Fruit fly (Drosophila melanogaster) whole organism, embryonic: ENCODE measurements around the gene CG2120.

Experiments
- Blimp-1 ChIP-seq: fragments of 200-800 bp; sonication (Bioruptor generic); optimal IDR thresholded peaks from 3 replicates; lab custom pipeline; 2018; ENCODE audit warnings: missing biosample characterization, missing genetic modification characterization, mild to moderate bottlenecking, moderate library complexity, missing genetic modification reagents
- CG10979 ChIP-seq: fragments of 200-800 bp; sonication (Bioruptor generic); optimal IDR thresholded peaks from 2 replicates; lab custom pipeline; 2018; ENCODE audit warnings: missing biosample characterization, mild to moderate bottlenecking, missing genetic modification characterization, moderate library complexity
- CG11093 ChIP-seq: fragments of 200-800 bp; sonication (Bioruptor generic); IDR thresholded peaks from 3 replicates; pipeline ENCODE4 v1.3.6; 2022; ENCODE audit warnings: missing biosample characterization, missing genetic modification characterization
- CG11247 ChIP-seq: fragments of 200-800 bp; sonication (Bioruptor generic); IDR thresholded peaks from 2 replicates; pipeline ENCODE4 v1.3.6; 2022; ENCODE audit warnings: missing biosample characterization, missing genetic modification characterization
- CG14014 ChIP-seq: fragments of 200-800 bp; sonication (Bioruptor generic); IDR thresholded peaks from 2 replicates; pipeline ENCODE4 v1.3.6; 2022; ENCODE audit warnings: missing biosample characterization, missing genetic modification characterization
- CG17802 ChIP-seq: fragments of 200-800 bp; sonication (Bioruptor generic); optimal IDR thresholded peaks from 2 replicates; lab custom pipeline; 2018; ENCODE audit warnings: missing biosample characterization, mild to moderate bottlenecking, missing genetic modification characterization, moderate library complexity
- CG18262 ChIP-seq: fragments of 200-800 bp; optimal IDR thresholded peaks from 3 replicates; lab custom pipeline; 2019; ENCODE audit warnings: missing biosample characterization, mild to moderate bottlenecking, missing genetic modification characterization, moderate library complexity
- CG2129 ChIP-seq: fragments of 200-800 bp; sonication (Bioruptor generic); IDR thresholded peaks from 2 replicates; pipeline ENCODE4 v1.3.6; 2022; ENCODE audit warnings: missing biosample characterization, missing genetic modification characterization; ENCODE audit not compliant: partially characterized antibody
- CG31224 ChIP-seq: fragments of 200-800 bp; sonication (Bioruptor generic); IDR thresholded peaks from 2 replicates; pipeline ENCODE4 v1.3.6; 2022; ENCODE audit warnings: missing biosample characterization, missing genetic modification characterization
- CG31388 ChIP-seq: fragments of 200-800 bp; sonication (Bioruptor generic); optimal IDR thresholded peaks from 2 replicates; lab custom pipeline; 2016; ENCODE audit warnings: missing biosample characterization, missing genetic modification characterization
- CG34422 ChIP-seq: fragments of 200-800 bp; sonication (Bioruptor generic); IDR thresholded peaks from 3 replicates; pipeline ENCODE4 v1.3.6; 2022; ENCODE audit warnings: missing biosample characterization, missing genetic modification characterization
- CG3847 ChIP-seq: fragments of 200-800 bp; sonication (Bioruptor generic); IDR thresholded peaks from 2 replicates; pipeline ENCODE4 v1.3.6; 2022; ENCODE audit warnings: missing biosample characterization, missing genetic modification characterization
- CG42726 ChIP-seq: fragments of 200-800 bp; sonication (Bioruptor generic); IDR thresholded peaks from 2 replicates; pipeline ENCODE4 v1.3.6; 2022; ENCODE audit warnings: missing biosample characterization, missing genetic modification characterization; ENCODE audit not compliant: partially characterized antibody
- CG4404 ChIP-seq: fragments of 200-800 bp; sonication (Bioruptor generic); IDR thresholded peaks from 2 replicates; pipeline ENCODE4 v1.3.6; 2022; ENCODE audit warnings: missing biosample characterization, missing genetic modification characterization
- CG5953 ChIP-seq: fragments of 200-800 bp; sonication (Bioruptor generic); IDR thresholded peaks from 2 replicates; pipeline ENCODE4 v1.3.6; 2022; ENCODE audit warnings: missing biosample characterization, missing genetic modification characterization
- CG6683 ChIP-seq: fragments of 200-800 bp; sonication (Bioruptor generic); optimal IDR thresholded peaks from 2 replicates; lab custom pipeline; 2017; ENCODE audit warnings: missing biosample characterization, mild to moderate bottlenecking, missing genetic modification characterization, missing genetic modification reagents
- CG9609 ChIP-seq: fragments of 200-800 bp; sonication (Bioruptor generic); optimal IDR thresholded peaks from 3 replicates; lab custom pipeline; 2016; ENCODE audit warnings: missing biosample characterization, missing genetic modification characterization
- Deaf1 ChIP-seq: fragments of 200-800 bp; optimal IDR thresholded peaks from 3 replicates; lab custom pipeline; 2019; ENCODE audit warnings: missing biosample characterization, mild to moderate bottlenecking, missing genetic modification characterization, moderate library complexity
- Dll ChIP-seq: fragments of 200-800 bp; sonication (Bioruptor generic); IDR thresholded peaks from 4 replicates; pipeline ENCODE4 v1.3.6; 2022; ENCODE audit warnings: missing biosample characterization, missing genetic modification characterization; ENCODE audit not compliant: partially characterized antibody
- E2f2 ChIP-seq: fragments of 200-800 bp; sonication (Bioruptor generic); IDR thresholded peaks from 2 replicates; pipeline ENCODE4 v1.3.6; 2022; ENCODE audit warnings: missing biosample characterization, missing genetic modification characterization
- HHEX ChIP-seq: fragments of 200-800 bp; sonication (Bioruptor generic); optimal IDR thresholded peaks from 3 replicates; lab custom pipeline; 2017; ENCODE audit warnings: missing biosample characterization, mild to moderate bottlenecking, missing genetic modification characterization, missing genetic modification reagents
- Max ChIP-seq: fragments of 200-800 bp; sonication (Bioruptor generic); optimal IDR thresholded peaks from 2 replicates; lab custom pipeline; 2016; ENCODE audit warnings: missing biosample characterization, mild to moderate bottlenecking, missing genetic modification characterization
- Med ChIP-seq: fragments of 200-800 bp; sonication (Bioruptor generic); peaks from one replicate; lab custom pipeline; 2016; ENCODE audit warnings: missing biosample characterization, missing genetic modification characterization, mild to moderate bottlenecking, inconsistent platforms, moderate library complexity
- Oli ChIP-seq: fragments of 200-800 bp; sonication (Bioruptor generic); optimal IDR thresholded peaks from 2 replicates; lab custom pipeline; 2018; ENCODE audit warnings: missing biosample characterization, mild to moderate bottlenecking, missing genetic modification characterization, moderate library complexity
- PHDP ChIP-seq: fragments of 200-800 bp; sonication (Bioruptor generic); optimal IDR thresholded peaks from 3 replicates; lab custom pipeline; 2018; ENCODE audit warnings: missing biosample characterization, mild to moderate bottlenecking, missing genetic modification characterization, moderate library complexity
- Rx ChIP-seq: fragments of 200-800 bp; sonication (Bioruptor generic); IDR thresholded peaks from 2 replicates; pipeline ENCODE4 v1.3.6; 2022; ENCODE audit warnings: missing biosample characterization, missing genetic modification characterization
- Sry-β ChIP-seq: fragments of 200-800 bp; sonication (Bioruptor generic); optimal IDR thresholded peaks from 2 replicates; lab custom pipeline; 2018; ENCODE audit warnings: missing biosample characterization, mild to moderate bottlenecking, missing genetic modification characterization, moderate library complexity
- Sry-δ ChIP-seq: fragments of 200-800 bp; sonication (Bioruptor generic); optimal IDR thresholded peaks from 2 replicates; lab custom pipeline; 2016; ENCODE audit warnings: missing biosample characterization, missing genetic modification characterization
- Xrp1 ChIP-seq: fragments of 200-800 bp; sonication (Bioruptor generic); IDR thresholded peaks from 2 replicates; pipeline ENCODE4 v1.3.6; 2022; ENCODE audit warnings: missing biosample characterization, missing genetic modification characterization
- bbx ChIP-seq: fragments of 200-800 bp; sonication (Bioruptor generic); IDR thresholded peaks from 2 replicates; pipeline ENCODE4 v1.3.6; 2022; ENCODE audit warnings: missing biosample characterization, missing genetic modification characterization; ENCODE audit not compliant: partially characterized antibody
- bigmax ChIP-seq: fragments of 200-800 bp; sonication (Bioruptor generic); optimal IDR thresholded peaks from 2 replicates; lab custom pipeline; 2018; ENCODE audit warnings: missing biosample characterization, mild to moderate bottlenecking, missing genetic modification characterization
- btn ChIP-seq: fragments of 200-800 bp; sonication (Bioruptor generic); optimal IDR thresholded peaks from 2 replicates; lab custom pipeline; 2016; ENCODE audit warnings: missing biosample characterization, missing genetic modification characterization
- cas ChIP-seq: fragments of 200-800 bp; sonication (Bioruptor generic); IDR thresholded peaks from 2 replicates; pipeline ENCODE4 v1.3.6; 2022; ENCODE audit warnings: missing biosample characterization, missing genetic modification characterization
- cg ChIP-seq: fragments of 200-800 bp; sonication (Bioruptor generic); optimal IDR thresholded peaks from 3 replicates; lab custom pipeline; 2019; ENCODE audit warnings: missing biosample characterization, mild to moderate bottlenecking, missing genetic modification characterization, moderate library complexity
- chm ChIP-seq: fragments of 200-800 bp; sonication (Bioruptor generic); IDR thresholded peaks from 2 replicates; pipeline ENCODE4 v1.3.6; 2022; ENCODE audit warnings: missing biosample characterization, missing genetic modification characterization
- crp ChIP-seq, 2 experiments: fragments of 200-800 bp; sonication (Bioruptor generic); optimal IDR thresholded peaks; 2 replicates in 1 of 2; 3 replicates in 1 of 2; lab custom pipeline; 2017; ENCODE audit warnings: missing biosample characterization in 2 of 2, missing genetic modification characterization in 2 of 2, mild to moderate bottlenecking in 1 of 2, moderate library complexity in 1 of 2
- eve ChIP-seq, 2 experiments: fragments of >200 bp; optimal IDR thresholded peaks; 2 replicates each; lab custom pipeline; 2017; ENCODE audit warnings: missing biosample characterization in 2 of 2, missing genetic modification characterization in 2 of 2
- fd102C ChIP-seq: fragments of 200-800 bp; sonication (Bioruptor generic); optimal IDR thresholded peaks from 2 replicates; lab custom pipeline; 2018; ENCODE audit warnings: missing biosample characterization, mild to moderate bottlenecking, missing genetic modification characterization, moderate library complexity
- fd3F ChIP-seq: fragments of 200-800 bp; sonication (Bioruptor generic); optimal IDR thresholded peaks from 2 replicates; lab custom pipeline; 2018; ENCODE audit warnings: missing biosample characterization, mild to moderate bottlenecking, missing genetic modification characterization, moderate library complexity
- fd64A ChIP-seq: fragments of 200-800 bp; sonication (Bioruptor generic); optimal IDR thresholded peaks from 3 replicates; lab custom pipeline; 2018; ENCODE audit warnings: missing biosample characterization, mild to moderate bottlenecking, missing genetic modification characterization
- inv ChIP-seq: fragments of 200-800 bp; sonication (Bioruptor generic); IDR thresholded peaks from 2 replicates; pipeline ENCODE4 v1.3.6; 2022; ENCODE audit warnings: missing biosample characterization, missing genetic modification characterization; ENCODE audit not compliant: partially characterized antibody
- lmd ChIP-seq: fragments of 200-800 bp; sonication (Bioruptor generic); IDR thresholded peaks from 2 replicates; pipeline ENCODE4 v1.3.6; 2022; ENCODE audit warnings: missing biosample characterization, missing genetic modification characterization
- nom ChIP-seq: fragments of 200-800 bp; sonication (Bioruptor generic); optimal IDR thresholded peaks from 2 replicates; lab custom pipeline; 2017; ENCODE audit warnings: missing biosample characterization, missing genetic modification characterization, mild to moderate bottlenecking, moderate library complexity, missing genetic modification reagents
- odd ChIP-seq: fragments of 200-800 bp; sonication (Bioruptor generic); optimal IDR thresholded peaks from 2 replicates; lab custom pipeline; 2017; ENCODE audit warnings: missing biosample characterization, mild to moderate bottlenecking, missing genetic modification characterization
- pho ChIP-seq: fragments of 200-800 bp; sonication (Bioruptor generic); optimal IDR thresholded peaks from 2 replicates; lab custom pipeline; 2016; ENCODE audit warnings: missing biosample characterization, missing genetic modification characterization
- ranshi ChIP-seq: fragments of 200-800 bp; sonication (Bioruptor generic); IDR thresholded peaks from 2 replicates; pipeline ENCODE4 v1.3.6; 2022; ENCODE audit warnings: missing biosample characterization, missing genetic modification characterization
- run ChIP-seq: fragments of 200-800 bp; sonication (Bioruptor generic); optimal IDR thresholded peaks from 3 replicates; lab custom pipeline; 2018; ENCODE audit warnings: missing biosample characterization, mild to moderate bottlenecking, missing genetic modification characterization
- salm ChIP-seq: fragments of 200-800 bp; sonication (Bioruptor generic); optimal IDR thresholded peaks from 2 replicates; lab custom pipeline; 2018; ENCODE audit warnings: missing biosample characterization, mild to moderate bottlenecking, missing genetic modification characterization
- sd ChIP-seq: fragments of 200-800 bp; sonication (Bioruptor generic); optimal IDR thresholded peaks from 3 replicates; lab custom pipeline; 2018; ENCODE audit warnings: missing biosample characterization, mild to moderate bottlenecking, missing genetic modification characterization, moderate library complexity
- slou ChIP-seq: fragments of 200-800 bp; sonication (Bioruptor generic); optimal IDR thresholded peaks from 3 replicates; lab custom pipeline; 2016; ENCODE audit warnings: missing biosample characterization, missing genetic modification characterization

The CG2120 gene

dm6 chrX:8125224-8125649, 10.4 kb upstream of the CG2120 start (continued):
- TF ChIP-seq HHEX (GFP tag; lab: Kevin White, UChicago) = peak; percentile 26
- no peak for TF ChIP-seq Sry-δ
- TF ChIP-seq CG4404 (GFP tag; lab: Robert Waterston, UW) = no peak
- TF ChIP-seq Blimp-1 (GFP tag; lab: Kevin White, UChicago) = peak; percentile 53
- TF ChIP-seq CG11247 = no peak
- peak; percentile 28; the same call in 1 of the 2 replicates for TF ChIP-seq chm (GFP tag; lab: Robert Waterston, UW)
- TF ChIP-seq pho (GFP tag; lab: Kevin White, UChicago) = no peak
- TF ChIP-seq lmd (GFP tag; lab: Robert Waterston, UW) = peak; percentile 45; the same call in 1 of the 2 replicates
- TF ChIP-seq sd = no peak
- TF ChIP-seq CG10979 (tag; lab: Kevin White, UChicago) = peak; percentile 69
- no peak for TF ChIP-seq cg (GFP tag; lab: Kevin White, UChicago)
- TF ChIP-seq PHDP = peak; percentile 40
- TF ChIP-seq CG17802 = no peak
- peak; percentile 40; the same call in 1 of the 2 replicates for TF ChIP-seq E2f2 (GFP tag; lab: Robert Waterston, UW)
- TF ChIP-seq CG18262 (tag; lab: Kevin White, UChicago) = peak; percentile 85
- TF ChIP-seq CG2129 (GFP tag; lab: Robert Waterston, UW) = no peak
- TF ChIP-seq CG14014 (GFP tag; lab: Robert Waterston, UW) = no peak
- no peak for TF ChIP-seq fd102C (GFP tag; lab: Kevin White, UChicago)
- no peak for TF ChIP-seq CG11093 (GFP tag; lab: Robert Waterston, UW)
- TF ChIP-seq Sry-β = no peak
- TF ChIP-seq bbx (GFP tag; lab: Robert Waterston, UW) = no peak
- no peak for TF ChIP-seq btn (GFP tag; lab: Kevin White, UChicago)
- TF ChIP-seq Xrp1 = peak; percentile 45; the same call in 1 of the 2 replicates
- no peak for TF ChIP-seq CG9609 (GFP tag; lab: Kevin White, UChicago)
- peak; percentile 65 for TF ChIP-seq Med
- TF ChIP-seq cas (GFP tag; lab: Robert Waterston, UW) = no peak
- no peak for TF ChIP-seq Deaf1
- TF ChIP-seq fd3F = no peak
- TF ChIP-seq slou (GFP tag; lab: Kevin White, UChicago) = no peak
- TF ChIP-seq Oli (tag; lab: Kevin White, UChicago) = peak; percentile 74
- TF ChIP-seq bigmax = no peak
- peak; percentile 8 for TF ChIP-seq Max
- TF ChIP-seq ranshi (GFP tag; lab: Robert Waterston, UW) = no peak
- no peak for TF ChIP-seq run (tag; lab: Kevin White, UChicago)
- no peak for TF ChIP-seq CG31388 (GFP tag; lab: Kevin White, UChicago)
- peak; percentile 18; the same call in 1 of the 3 replicates for TF ChIP-seq CG34422 (GFP tag; lab: Robert Waterston, UW)
- no peak for TF ChIP-seq CG31224 (GFP tag; lab: Robert Waterston, UW)
- peak; percentile 22 for TF ChIP-seq salm (tag; lab: Kevin White, UChicago)
- TF ChIP-seq nom (GFP tag; lab: Kevin White, UChicago) = no peak
- TF ChIP-seq Dll (GFP tag; lab: Robert Waterston, UW) = no peak
- TF ChIP-seq fd64A (GFP tag; lab: Kevin White, UChicago) = no peak
- TF ChIP-seq CG42726 (GFP tag; lab: Robert Waterston, UW) = no peak
- TF ChIP-seq CG5953 (GFP tag; lab: Robert Waterston, UW) = 0 out of 2 replicates have a peak, but pooled peaks have one; percentile 31
- TF ChIP-seq crp (GFP tag; optimal IDR thresholded peaks at IDR 0.05; lab: Kevin White, UChicago) = no peak
- TF ChIP-seq inv (GFP tag; lab: Robert Waterston, UW) = no peak
- TF ChIP-seq eve (GFP tag; optimal IDR thresholded peaks at IDR 0.05; lab: Kevin White, UChicago) = no peak
- TF ChIP-seq Rx (GFP tag; lab: Robert Waterston, UW) = no peak
- no peak for TF ChIP-seq CG6683 (GFP tag; lab: Kevin White, UChicago)
- no peak for TF ChIP-seq CG3847 (GFP tag; lab: Robert Waterston, UW)
- peak; percentile 33 for TF ChIP-seq odd
